Fruit fly (Drosophila melanogaster): ENCODE results near the gene Unc-76.

Unc-76 gene

dm6 chrX:2136831-2137452, 56.5 kb downstream of the Unc-76 start (continued):
- TF ChIP-seq CG2120 (GFP tag; optimal IDR thresholded peaks at IDR 0.05) (peak; percentile 100), oc (tag; optimal IDR thresholded peaks at IDR 0.05) (peak; percentile 100), prd (optimal IDR thresholded peaks at IDR 0.05) (no peak), prd (GFP tag; IDR thresholded peaks at IDR 0.05) (peak; percentile 100), CG12236 (GFP tag; optimal IDR thresholded peaks at IDR 0.05) (peak; percentile 100), CG15269 (tag; optimal IDR thresholded peaks at IDR 0.05) (peak; percentile 100), CG5245 (GFP tag; optimal IDR thresholded peaks at IDR 0.05) (peak; percentile 100), klu (GFP tag; IDR thresholded peaks at IDR 0.05) (peak; percentile 100), otp (GFP tag; IDR thresholded peaks at IDR 0.05) (peak; percentile 100), CG8924 (tag; optimal IDR thresholded peaks at IDR 0.05) (peak; percentile 100), scrt (GFP tag; optimal IDR thresholded peaks at IDR 0.05) (peak; percentile 99), CG10321 (GFP tag; IDR thresholded peaks at IDR 0.05) (peak; percentile 98), CG8478 (optimal IDR thresholded peaks at IDR 0.05) (peak; percentile 95), CG4404 (GFP tag; IDR thresholded peaks at IDR 0.05) (peak; percentile 100), bab2 (GFP tag; optimal IDR thresholded peaks at IDR 0.05) (peak; percentile 100), hth (optimal IDR thresholded peaks at IDR 0.05) (no peak), ap (GFP tag; IDR thresholded peaks at IDR 0.05) (peak; percentile 100), croc (GFP tag; conservative IDR thresholded peaks at IDR 0.05) (peak; percentile 100), phol (tag; optimal IDR thresholded peaks at IDR 0.05) (peak; percentile 100), CG7556 (GFP tag; optimal IDR thresholded peaks at IDR 0.05) (peak; percentile 98), ftz-f1 (GFP tag; optimal IDR thresholded peaks at IDR 0.05) (peak; percentile 94), CG11093 (GFP tag; IDR thresholded peaks at IDR 0.05) (peak; percentile 100), lbe (GFP tag; optimal IDR thresholded peaks at IDR 0.05) (peak; percentile 99), CG7987 (GFP tag; optimal IDR thresholded peaks at IDR 0.05) (peak; percentile 99), Jarid2 (GFP tag; optimal IDR thresholded peaks at IDR 0.05) (peak; percentile 92), CG31388 (GFP tag; optimal IDR thresholded peaks at IDR 0.05) (peak; percentile 100), cg (GFP tag; optimal IDR thresholded peaks at IDR 0.05) (peak; percentile 93), CG17912 (GFP tag; optimal IDR thresholded peaks at IDR 0.05) (peak; percentile 100), tap (tag; optimal IDR thresholded peaks at IDR 0.05) (peak; percentile 100), emc (GFP tag; optimal IDR thresholded peaks at IDR 0.05) (peak; percentile 100), CG6272 (GFP tag; IDR thresholded peaks at IDR 0.05) (peak; percentile 100), chm (GFP tag; IDR thresholded peaks at IDR 0.05) (peak; percentile 100), ac (GFP tag; optimal IDR thresholded peaks at IDR 0.05) (peak; percentile 100), MBD-R2 (GFP tag; IDR thresholded peaks at IDR 0.05) (peak; percentile 100), sna (GFP tag; IDR thresholded peaks at IDR 0.05; ENCODE audit: partially characterized antibody) (no peak; the same call in 1 of the 2 replicates), pita (GFP tag; optimal IDR thresholded peaks at IDR 0.05) (no peak), pzg (GFP tag; optimal IDR thresholded peaks at IDR 0.05) (peak; percentile 60), bcd (GFP tag; optimal IDR thresholded peaks at IDR 0.05) (peak; percentile 100), Aef1 (GFP tag; IDR thresholded peaks at IDR 0.05) (peak; percentile 100), dmrt99B (tag; optimal IDR thresholded peaks at IDR 0.05) (peak; percentile 100), CG9876 (GFP tag; optimal IDR thresholded peaks at IDR 0.05) (peak; percentile 99), ro (GFP tag; IDR thresholded peaks at IDR 0.05) (peak; percentile 100), CG2202 (tag; optimal IDR thresholded peaks at IDR 0.05) (peak; percentile 100), NFAT (GFP tag; IDR thresholded peaks at IDR 0.05) (peak; percentile 100), ken (GFP tag; IDR thresholded peaks at IDR 0.05) (peak; percentile 100), CG8281 (tag; optimal IDR thresholded peaks at IDR 0.05) (peak; percentile 97), CG4360 (GFP tag; IDR thresholded peaks at IDR 0.05) (peak; percentile 97), CG15479 (GFP tag; optimal IDR thresholded peaks at IDR 0.05) (peak; percentile 79), ewg (GFP tag; optimal IDR thresholded peaks at IDR 0.05) (peak; percentile 99), CG13775 (GFP tag; optimal IDR thresholded peaks at IDR 0.05) (peak; percentile 100), Fer1 (GFP tag; optimal IDR thresholded peaks at IDR 0.05) (peak; percentile 100)
